Fruit fly (Drosophila melanogaster) whole organism, embryonic: ENCODE data around the gene ppk24.
A peak's percentile ranks its signal among the peaks of the same experiment; 100 is the strongest.

Experiments used
- Atf6 ChIP-seq: fragments of 200-800 bp; sonication (Bioruptor generic); IDR thresholded peaks from 2 replicates; pipeline ENCODE4 v1.3.6; 2022; ENCODE audit warnings: missing biosample characterization, missing genetic modification characterization
- BtbVII ChIP-seq: fragments of 200-800 bp; sonication (Bioruptor generic); optimal IDR thresholded peaks from 3 replicates; lab custom pipeline; 2017; ENCODE audit warnings: missing biosample characterization, mild to moderate bottlenecking, missing genetic modification characterization
- CG13424 ChIP-seq: fragments of 200-800 bp; sonication (Bioruptor generic); optimal IDR thresholded peaks from 2 replicates; lab custom pipeline; 2019; ENCODE audit warnings: missing biosample characterization, mild to moderate bottlenecking, missing genetic modification characterization, moderate library complexity
- CG14860 ChIP-seq: fragments of 200-800 bp; sonication (Bioruptor generic); IDR thresholded peaks from 3 replicates; pipeline ENCODE4 v1.3.6; 2022; ENCODE audit warnings: missing biosample characterization, missing genetic modification characterization; ENCODE audit not compliant: partially characterized antibody
- CG15073 ChIP-seq: fragments of 200-800 bp; sonication (Bioruptor generic); optimal IDR thresholded peaks from 2 replicates; lab custom pipeline; 2016; ENCODE audit warnings: missing biosample characterization, missing genetic modification characterization
- CG17328 ChIP-seq: fragments of 200-800 bp; sonication (Bioruptor generic); IDR thresholded peaks from 2 replicates; pipeline ENCODE4 v1.3.6; 2022; ENCODE audit warnings: missing biosample characterization, missing genetic modification characterization
- CG18011 ChIP-seq: fragments of 200-800 bp; sonication (Bioruptor generic); optimal IDR thresholded peaks from 2 replicates; lab custom pipeline; 2017; ENCODE audit warnings: missing biosample characterization, missing genetic modification characterization, mild to moderate bottlenecking, moderate library complexity, missing genotype
- CG18599 ChIP-seq: fragments of 200-800 bp; sonication (Bioruptor generic); optimal IDR thresholded peaks from 3 replicates; lab custom pipeline; 2017; ENCODE audit warnings: missing biosample characterization, missing genetic modification characterization, mild to moderate bottlenecking, moderate library complexity, missing genetic modification reagents
- CG2202 ChIP-seq: fragments of 200-800 bp; sonication (Bioruptor generic); optimal IDR thresholded peaks from 2 replicates; lab custom pipeline; 2018; ENCODE audit warnings: missing biosample characterization, mild to moderate bottlenecking, missing genetic modification characterization
- CG2678 ChIP-seq: fragments of 200-800 bp; sonication (Bioruptor generic); optimal IDR thresholded peaks from 3 replicates; lab custom pipeline; 2019; ENCODE audit warnings: missing biosample characterization, mild to moderate bottlenecking, missing genetic modification characterization, moderate library complexity
- CG3065 ChIP-seq: fragments of 200-800 bp; sonication (Bioruptor generic); optimal IDR thresholded peaks from 2 replicates; lab custom pipeline; 2016; ENCODE audit warnings: missing biosample characterization, missing genetic modification characterization
- CG31441 ChIP-seq: fragments of 200-800 bp; sonication (Bioruptor generic); IDR thresholded peaks from 2 replicates; pipeline ENCODE4 v1.3.6; 2022; ENCODE audit warnings: missing biosample characterization, missing genetic modification characterization
- CG32767 ChIP-seq: fragments of 200-800 bp; sonication (Bioruptor generic); IDR thresholded peaks from 2 replicates; pipeline ENCODE4 v1.3.6; 2022; ENCODE audit warnings: missing biosample characterization, missing genetic modification characterization
- CG6254 ChIP-seq: fragments of 200-800 bp; sonication (Bioruptor generic); optimal IDR thresholded peaks from 3 replicates; lab custom pipeline; 2017; ENCODE audit warnings: mild to moderate bottlenecking, missing biosample characterization, missing genetic modification reagents, missing genetic modification characterization
- CG7745 ChIP-seq: fragments of 200-800 bp; sonication (Bioruptor generic); optimal IDR thresholded peaks from 2 replicates; lab custom pipeline; 2018; ENCODE audit warnings: missing biosample characterization, mild to moderate bottlenecking, missing genetic modification characterization, moderate library complexity
- CG7839 ChIP-seq: fragments of 200-800 bp; sonication (Bioruptor generic); optimal IDR thresholded peaks from 3 replicates; lab custom pipeline; 2018; ENCODE audit warnings: missing biosample characterization, mild to moderate bottlenecking, missing genetic modification characterization, moderate library complexity
- CG9727 ChIP-seq: fragments of 200-800 bp; sonication (Bioruptor generic); optimal IDR thresholded peaks from 3 replicates; lab custom pipeline; 2017; ENCODE audit warnings: missing biosample characterization, mild to moderate bottlenecking, missing genetic modification characterization
- Drgx ChIP-seq: fragments of 200-800 bp; sonication (Bioruptor generic); IDR thresholded peaks from 2 replicates; pipeline ENCODE4 v1.3.6; 2022; ENCODE audit warnings: missing biosample characterization, missing genetic modification characterization
- Ets65A ChIP-seq: fragments of 200-800 bp; sonication (Bioruptor generic); peaks from one replicate; lab custom pipeline; 2016; ENCODE audit warnings: missing biosample characterization, missing genetic modification characterization
- Fer3 ChIP-seq: fragments of 200-800 bp; sonication (Bioruptor generic); optimal IDR thresholded peaks from 2 replicates; lab custom pipeline; 2018; ENCODE audit warnings: missing biosample characterization, mild to moderate bottlenecking, missing genetic modification characterization, moderate library complexity
- Gug ChIP-seq: fragments of 200-800 bp; sonication (Bioruptor generic); IDR thresholded peaks from 4 replicates; pipeline ENCODE4 v1.3.6; 2022; ENCODE audit warnings: missing biosample characterization, missing genetic modification characterization
- H2.0 ChIP-seq: fragments of 200-800 bp; sonication (Bioruptor generic); IDR thresholded peaks from 2 replicates; pipeline ENCODE4 v1.3.6; 2022; ENCODE audit warnings: missing biosample characterization, missing genetic modification characterization
- HLH3B ChIP-seq: fragments of 200-800 bp; sonication (Bioruptor generic); IDR thresholded peaks from 2 replicates; pipeline ENCODE4 v1.3.6; 2022; ENCODE audit warnings: missing biosample characterization, missing genetic modification characterization
- Hr51 ChIP-seq, 2 experiments: fragments of 200-800 bp; sonication (Bioruptor generic); optimal IDR thresholded peaks; 2 replicates in 1 of 2; 3 replicates in 1 of 2; lab custom pipeline; 2016 to 2018; ENCODE audit warnings: missing biosample characterization in 2 of 2, missing genetic modification characterization in 2 of 2, mild to moderate bottlenecking in 1 of 2, moderate library complexity in 1 of 2
- Jarid2 ChIP-seq: fragments of 200-800 bp; sonication (Bioruptor generic); optimal IDR thresholded peaks from 3 replicates; lab custom pipeline; 2017; ENCODE audit warnings: mild to moderate bottlenecking, missing biosample characterization, missing genetic modification reagents, missing genetic modification characterization
- Kr ChIP-seq: fragments of 200-800 bp; sonication (Bioruptor generic); optimal IDR thresholded peaks from 2 replicates; lab custom pipeline; 2017; ENCODE audit warnings: missing biosample characterization, mild to moderate bottlenecking, missing genetic modification characterization
- MTF-1 ChIP-seq: fragments of 200-800 bp; sonication (Bioruptor generic); optimal IDR thresholded peaks from 2 replicates; lab custom pipeline; 2018; ENCODE audit warnings: missing biosample characterization, mild to moderate bottlenecking, missing genetic modification characterization, borderline replicate concordance
- Max ChIP-seq: fragments of 200-800 bp; sonication (Bioruptor generic); optimal IDR thresholded peaks from 2 replicates; lab custom pipeline; 2016; ENCODE audit warnings: missing biosample characterization, mild to moderate bottlenecking, missing genetic modification characterization
- Myb ChIP-seq: fragments of 200-800 bp; sonication (Bioruptor generic); optimal IDR thresholded peaks from 2 replicates; lab custom pipeline; 2016; ENCODE audit warnings: missing biosample characterization, missing genetic modification characterization
- NC2β ChIP-seq: fragments of 200-800 bp; sonication (Bioruptor generic); optimal IDR thresholded peaks from 2 replicates; lab custom pipeline; 2016; ENCODE audit warnings: missing biosample characterization, missing genetic modification characterization
- Nf-YA ChIP-seq: fragments of 200-800 bp; sonication (Bioruptor generic); IDR thresholded peaks from 2 replicates; pipeline ENCODE4 v1.3.6; 2022; ENCODE audit warnings: missing biosample characterization, missing genetic modification characterization
- Side ChIP-seq: fragments of 200-800 bp; sonication (Bioruptor generic); optimal IDR thresholded peaks from 2 replicates; lab custom pipeline; 2016; ENCODE audit warnings: missing biosample characterization, missing genetic modification characterization
- Six4 ChIP-seq: fragments of 200-800 bp; sonication (Bioruptor generic); optimal IDR thresholded peaks from 2 replicates; lab custom pipeline; 2016; ENCODE audit warnings: missing biosample characterization, missing genetic modification characterization
- YL-1 ChIP-seq: fragments of 200-800 bp; sonication (Bioruptor generic); optimal IDR thresholded peaks from 3 replicates; lab custom pipeline; 2017; ENCODE audit warnings: missing biosample characterization, mild to moderate bottlenecking, missing genetic modification characterization
- crp ChIP-seq, 2 experiments: fragments of 200-800 bp; sonication (Bioruptor generic); optimal IDR thresholded peaks; 2 replicates in 1 of 2; 3 replicates in 1 of 2; lab custom pipeline; 2017; ENCODE audit warnings: missing biosample characterization in 2 of 2, missing genetic modification characterization in 2 of 2, mild to moderate bottlenecking in 1 of 2, moderate library complexity in 1 of 2
- fd3F ChIP-seq: fragments of 200-800 bp; sonication (Bioruptor generic); optimal IDR thresholded peaks from 2 replicates; lab custom pipeline; 2018; ENCODE audit warnings: missing biosample characterization, mild to moderate bottlenecking, missing genetic modification characterization, moderate library complexity
- ken ChIP-seq: fragments of 200-800 bp; sonication (Bioruptor generic); IDR thresholded peaks from 3 replicates; pipeline ENCODE4 v1.3.6; 2022; ENCODE audit warnings: missing biosample characterization, missing genetic modification characterization
- knrl ChIP-seq: fragments of 200-800 bp; sonication (Bioruptor generic); IDR thresholded peaks from 3 replicates; pipeline ENCODE4 v1.3.6; 2022; ENCODE audit warnings: missing biosample characterization, missing genetic modification characterization; ENCODE audit not compliant: partially characterized antibody
- nau ChIP-seq: fragments of 200-800 bp; sonication (Bioruptor generic); optimal IDR thresholded peaks from 3 replicates; lab custom pipeline; 2017; ENCODE audit warnings: missing biosample characterization, mild to moderate bottlenecking, missing genetic modification characterization, missing genetic modification reagents
- pan ChIP-seq, 4 experiments: fragments of >200 bp in 3 of 4; fragments of 200-800 bp in 1 of 4; sonication (Bioruptor generic) in 1 of 4; optimal IDR thresholded peaks in 3 of 4; IDR thresholded peaks in 1 of 4; 2 replicates each; pipeline versions ENCODE4 v1.3.6 to Lab custom; 2017 to 2022; ENCODE audit warnings: missing biosample characterization in 2 of 4, missing genetic modification characterization in 2 of 4, mixed read lengths in 1 of 4
- phol ChIP-seq: fragments of 200-800 bp; sonication (Bioruptor generic); optimal IDR thresholded peaks from 3 replicates; lab custom pipeline; 2018; ENCODE audit warnings: missing biosample characterization, mild to moderate bottlenecking, missing genetic modification characterization, moderate library complexity
- so ChIP-seq: fragments of 200-800 bp; sonication (Bioruptor generic); IDR thresholded peaks from 3 replicates; pipeline ENCODE4 v1.3.6; 2022; ENCODE audit warnings: missing biosample characterization, missing genetic modification characterization
- ssp ChIP-seq: fragments of 200-800 bp; sonication (Bioruptor generic); IDR thresholded peaks from 2 replicates; pipeline ENCODE4 v1.3.6; 2022; ENCODE audit warnings: missing biosample characterization, missing genetic modification characterization
- ttk ChIP-seq: fragments of 200-800 bp; sonication (Bioruptor generic); IDR thresholded peaks from 2 replicates; pipeline ENCODE4 v2.1.2; 2022; ENCODE audit warnings: missing biosample characterization, missing genetic modification characterization
- unpg ChIP-seq: fragments of 200-800 bp; sonication (Bioruptor generic); optimal IDR thresholded peaks from 3 replicates; lab custom pipeline; 2018; ENCODE audit warnings: missing biosample characterization, mild to moderate bottlenecking, missing genetic modification characterization, moderate library complexity
- usp ChIP-seq: fragments of >200 bp; optimal IDR thresholded peaks from 2 replicates; lab custom pipeline; 2017; ENCODE audit warnings: missing biosample characterization, missing genetic modification characterization
- zfh1 ChIP-seq: fragments of 200-800 bp; sonication (Bioruptor generic); IDR thresholded peaks from 3 replicates; pipeline ENCODE4 v1.3.6; 2022; ENCODE audit warnings: missing biosample characterization, missing genetic modification characterization

ppk24 gene

dm6 chr3R:31247281-31247995 lies 18.1 kb upstream of the ppk24 start (continued):
- TF ChIP-seq Six4 (GFP tag; lab: Kevin White, UChicago), result peak; percentile 71
- peak; percentile 92 for TF ChIP-seq Ets65A
- TF ChIP-seq Hr51 (GFP tag; optimal IDR thresholded peaks at IDR 0.05; lab: Kevin White, UChicago), result peak; percentile 2 to 85
- TF ChIP-seq knrl (GFP tag; lab: Robert Waterston, UW), result no peak
- TF ChIP-seq Myb, result peak; percentile 24
- TF ChIP-seq YL-1 (GFP tag; lab: Kevin White, UChicago), result no peak
- no peak for TF ChIP-seq usp (GFP tag; lab: Kevin White, UChicago)
- no peak for TF ChIP-seq CG14860 (GFP tag; lab: Robert Waterston, UW)
- TF ChIP-seq nau (GFP tag; lab: Kevin White, UChicago), result peak; percentile 63
- peak; percentile 18 for TF ChIP-seq Jarid2 (GFP tag; lab: Kevin White, UChicago)
- TF ChIP-seq Atf6 (GFP tag; lab: Robert Waterston, UW), result peak; percentile 54; the same call in 1 of the 2 replicates
- peak; percentile 51; the same call in 2 of the 4 replicates for TF ChIP-seq Gug
- peak; percentile 76 for TF ChIP-seq ttk (GFP tag; lab: Robert Waterston, UW)
- TF ChIP-seq Fer3, result peak; percentile 61
- TF ChIP-seq CG3065 (GFP tag; lab: Kevin White, UChicago), result no peak
- peak; percentile 71 for TF ChIP-seq ken (GFP tag; lab: Robert Waterston, UW)
- no peak for TF ChIP-seq CG15073 (GFP tag; lab: Kevin White, UChicago)
- peak; percentile 27 for TF ChIP-seq NC2β (GFP tag; lab: Kevin White, UChicago)
- TF ChIP-seq CG7745 (tag; lab: Kevin White, UChicago), result no peak
- no peak for TF ChIP-seq crp (GFP tag; optimal IDR thresholded peaks at IDR 0.05; lab: Kevin White, UChicago)
- TF ChIP-seq phol (tag; lab: Kevin White, UChicago), result peak; percentile 82
- TF ChIP-seq Side, result peak; percentile 52
- TF ChIP-seq zfh1 (GFP tag; lab: Robert Waterston, UW), result peak; percentile 76
- TF ChIP-seq unpg (GFP tag; lab: Kevin White, UChicago), result peak; percentile 79
- TF ChIP-seq Kr (GFP tag; lab: Kevin White, UChicago), result no peak
- peak; percentile 9 for TF ChIP-seq BtbVII (GFP tag; lab: Kevin White, UChicago)
- peak; percentile 85 for TF ChIP-seq CG31441 (GFP tag; lab: Robert Waterston, UW)
- peak; percentile 64; the same call in 1 of the 3 replicates for TF ChIP-seq so (GFP tag; lab: Robert Waterston, UW)
- TF ChIP-seq CG18011 (GFP tag; lab: Kevin White, UChicago), result no peak
- peak; percentile 88 for TF ChIP-seq CG2678
- peak; percentile 45 for TF ChIP-seq Max (GFP tag; lab: Kevin White, UChicago)
- TF ChIP-seq fd3F (GFP tag; lab: Kevin White, UChicago), result peak; percentile 48
- TF ChIP-seq pan (optimal IDR thresholded peaks at IDR 0.05; lab: Kevin White, UChicago), result no peak
- peak in 1 of 2 experiments; percentile 85 for TF ChIP-seq pan (GFP tag; optimal IDR thresholded peaks at IDR 0.05 in 1 of 2, IDR thresholded peaks at IDR 0.05 in 1 of 2)
- TF ChIP-seq HLH3B (GFP tag; lab: Robert Waterston, UW), result peak; percentile 88
- TF ChIP-seq CG17328 (GFP tag; lab: Robert Waterston, UW), result peak; percentile 69
- TF ChIP-seq CG7839 (tag; lab: Kevin White, UChicago), result peak; percentile 83
- no peak for TF ChIP-seq CG2202 (tag; lab: Kevin White, UChicago)
- peak; percentile 85 for TF ChIP-seq CG13424 (tag; lab: Kevin White, UChicago)
- TF ChIP-seq CG18599 (GFP tag; lab: Kevin White, UChicago), result peak; percentile 46
- TF ChIP-seq Nf-YA, result peak; percentile 60; the same call in 1 of the 2 replicates
- peak; percentile 68 for TF ChIP-seq H2.0 (GFP tag; lab: Robert Waterston, UW)
- TF ChIP-seq CG9727 (GFP tag; lab: Kevin White, UChicago), result no peak
- peak; percentile 71 for TF ChIP-seq MTF-1
- peak; percentile 62 for TF ChIP-seq CG6254 (GFP tag; lab: Kevin White, UChicago)
- TF ChIP-seq Drgx (GFP tag; lab: Robert Waterston, UW), result peak; percentile 57
- TF ChIP-seq ssp (GFP tag; lab: Robert Waterston, UW), result peak; percentile 70
- 0 out of 2 replicates have a peak, but pooled peaks have one; percentile 50 for TF ChIP-seq CG32767 (GFP tag; lab: Robert Waterston, UW)
